Worm (Caenorhabditis elegans) whole organism, L2 larva: ENCODE measurements around the gene K09E4.4.

ENCODE experiments used
- F13H6.1 ChIP-seq: sonication (generic microtip); optimal IDR thresholded peaks from 2 replicates; lab custom pipeline; 2016; ENCODE audit warnings: missing genetic modification characterization, missing compliant biosample characterization
- R02D3.7 ChIP-seq: fragments of 150-350 bp; optimal IDR thresholded peaks from 2 replicates; lab custom pipeline; 2014; ENCODE audit warnings: missing biosample characterization, missing genetic modification characterization
- alr-1 ChIP-seq: fragments of 150-350 bp; optimal IDR thresholded peaks from 2 replicates; lab custom pipeline; 2014; ENCODE audit warnings: missing biosample characterization, missing genetic modification characterization
- aly-2 ChIP-seq: fragments of 150-350 bp; optimal IDR thresholded peaks from 2 replicates; lab custom pipeline; 2014; ENCODE audit warnings: missing biosample characterization, missing genetic modification characterization
- ceh-16 ChIP-seq: fragments of 150-350 bp; optimal IDR thresholded peaks from 2 replicates; lab custom pipeline; 2014; ENCODE audit warnings: missing biosample characterization, missing genetic modification characterization
- ceh-82 ChIP-seq: fragments of 150-350 bp; optimal IDR thresholded peaks from 2 replicates; lab custom pipeline; 2014; ENCODE audit warnings: missing biosample characterization, missing genetic modification characterization
- dmd-4 ChIP-seq: sonication (generic microtip); optimal IDR thresholded peaks from 2 replicates; lab custom pipeline; 2017; ENCODE audit warnings: missing biosample characterization, missing genetic modification characterization
- egl-27 ChIP-seq: sonication (generic microtip); optimal IDR thresholded peaks from 3 replicates; lab custom pipeline; 2017; ENCODE audit warnings: missing biosample characterization, missing genetic modification reagents, missing genetic modification characterization
- nhr-10 ChIP-seq: sonication (generic microtip); optimal IDR thresholded peaks from 2 replicates; lab custom pipeline; 2017; ENCODE audit warnings: missing biosample characterization, missing genetic modification characterization
- nhr-12 ChIP-seq: fragments of 150-350 bp; optimal IDR thresholded peaks from 2 replicates; lab custom pipeline; 2014; ENCODE audit warnings: missing biosample characterization, missing genetic modification characterization
- nhr-237 ChIP-seq: fragments of 150-350 bp; optimal IDR thresholded peaks from 2 replicates; lab custom pipeline; 2014; ENCODE audit warnings: missing biosample characterization, missing genetic modification characterization
- nhr-6 ChIP-seq: fragments of 150-350 bp; optimal IDR thresholded peaks from 2 replicates; lab custom pipeline; 2014; ENCODE audit warnings: missing biosample characterization, missing genetic modification characterization
- nhr-77 ChIP-seq: fragments of 150-350 bp; optimal IDR thresholded peaks from 2 replicates; lab custom pipeline; 2014; ENCODE audit warnings: missing biosample characterization, missing genetic modification characterization
- sem-4 ChIP-seq: fragments of 150-350 bp; optimal IDR thresholded peaks from 2 replicates; lab custom pipeline; 2014; ENCODE audit warnings: missing biosample characterization, missing genetic modification reagents, missing genetic modification characterization
- sma-3 ChIP-seq: sonication (generic microtip); optimal IDR thresholded peaks from 2 replicates; lab custom pipeline; 2016; ENCODE audit warnings: missing genetic modification reagents, missing genetic modification characterization, missing compliant biosample characterization
- snpc-4 ChIP-seq: fragments of 150-350 bp; optimal IDR thresholded peaks from 2 replicates; lab custom pipeline; 2014; ENCODE audit warnings: missing biosample characterization, missing genetic modification characterization
- unc-39 ChIP-seq: fragments of 150-350 bp; optimal IDR thresholded peaks from 2 replicates; lab custom pipeline; 2014; ENCODE audit warnings: missing biosample characterization, missing genetic modification characterization
- ztf-4 ChIP-seq: fragments of 150-350 bp; optimal IDR thresholded peaks from 2 replicates; lab custom pipeline; 2014; ENCODE audit warnings: missing biosample characterization, missing genetic modification characterization

The K09E4.4 gene

ce11 chrII:14074825-14075224, 47.1 kb downstream of the K09E4.4 start:
- no peak for TF ChIP-seq ceh-82 (tag; lab: Kevin White, UChicago)
- no peak for TF ChIP-seq sma-3 (GFP tag; lab: Kevin White, UChicago)
- no peak for TF ChIP-seq nhr-77
- no peak for TF ChIP-seq unc-39
- no peak for TF ChIP-seq alr-1 (tag; lab: Kevin White, UChicago)
- TF ChIP-seq snpc-4 (tag; lab: Kevin White, UChicago): no peak
- no peak for TF ChIP-seq egl-27 (tag; lab: Kevin White, UChicago)
- no peak for TF ChIP-seq sem-4 (tag; lab: Kevin White, UChicago)
- no peak for TF ChIP-seq nhr-12
- no peak for TF ChIP-seq F13H6.1 (tag; lab: Kevin White, UChicago)
- TF ChIP-seq, all 48 proteins: peak for 0

ce11 chrII:14068607-14069006, 53.4 kb downstream of the K09E4.4 start, which contains the start of gene xrn-1:
Gene xrn-1, plus strand, starts transcription at chrII:14068907.
- TF ChIP-seq ztf-4: no peak

- TF ChIP-seq dmd-4 (tag; lab: Kevin White, UChicago) (no peak), nhr-6 (tag; lab: Kevin White, UChicago) (no peak), ztf-4 (no peak), ceh-16 (tag; lab: Kevin White, UChicago) (no peak), aly-2 (tag; lab: Kevin White, UChicago) (no peak), nhr-12 (no peak), nhr-237 (tag; lab: Kevin White, UChicago) (no peak), ceh-82 (tag; lab: Kevin White, UChicago) (no peak), R02D3.7 (no peak), nhr-10 (tag; lab: Kevin White, UChicago) (no peak)
- TF ChIP-seq, all 48 proteins: peak for 0
Observed at ce11 chrII:14065486-14065885, 56.5 kb downstream of the K09E4.4 start.
